Worm (Caenorhabditis elegans) whole organism, young adult: ENCODE data around the gene txt-17.

Experiments used
- B0035.1 ChIP-seq: sonication (generic microtip); optimal IDR thresholded peaks from 2 replicates; lab custom pipeline; 2016; ENCODE audit warnings: missing genetic modification characterization, mild to moderate bottlenecking, missing compliant biosample characterization, missing genotype, missing genetic modification reagents
- C06A6.2 ChIP-seq: fragments of 200-800 bp; sonication (Bioruptor generic); conservative IDR thresholded peaks from 2 replicates; pipeline ENCODE4 v1.3.6; 2022; ENCODE audit warnings: missing genetic modification characterization, missing compliant biosample characterization
- C17E4.6 ChIP-seq: fragments of 200-800 bp; sonication (Bioruptor generic); IDR thresholded peaks from 2 replicates; pipeline ENCODE4 v1.3.6; 2022; ENCODE audit warnings: missing genetic modification reagents, missing genetic modification characterization, missing compliant biosample characterization
- F22D6.2 ChIP-seq: sonication (generic microtip); optimal IDR thresholded peaks from 2 replicates; lab custom pipeline; 2016; ENCODE audit warnings: mild to moderate bottlenecking, missing genetic modification characterization, missing compliant biosample characterization
- F23B12.7 ChIP-seq: sonication (generic microtip); optimal IDR thresholded peaks from 2 replicates; lab custom pipeline; 2017; ENCODE audit warnings: missing genetic modification characterization, mild to moderate bottlenecking, missing compliant biosample characterization, antibody characterized with exemption, moderate library complexity; ENCODE audit not compliant: insufficient read depth
- F52B5.7 ChIP-seq: sonication (generic microtip); optimal IDR thresholded peaks from 2 replicates; lab custom pipeline; 2016; ENCODE audit warnings: mild to moderate bottlenecking, missing genetic modification characterization, missing compliant biosample characterization
- F57C9.4 ChIP-seq: sonication (generic microtip); optimal IDR thresholded peaks from 2 replicates; lab custom pipeline; 2017; ENCODE audit warnings: mild to moderate bottlenecking, missing genetic modification characterization, missing compliant biosample characterization
- K12H6.12 ChIP-seq: fragments of 200-800 bp; sonication (Bioruptor generic); optimal IDR thresholded peaks from 2 replicates; lab custom pipeline; 2018; ENCODE audit warnings: mild to moderate bottlenecking, missing genetic modification characterization, missing compliant biosample characterization
- T26A5.8 ChIP-seq: sonication (generic microtip); optimal IDR thresholded peaks from 2 replicates; lab custom pipeline; 2016; ENCODE audit warnings: missing genetic modification characterization, missing compliant biosample characterization
- Y53F4B.3 ChIP-seq: fragments of 200-800 bp; sonication (Bioruptor generic); IDR thresholded peaks from 2 replicates; pipeline ENCODE4 v1.3.6; 2022; ENCODE audit warnings: missing genetic modification reagents, missing genetic modification characterization, missing compliant biosample characterization
- Y79H2A.3 ChIP-seq: fragments of 200-800 bp; sonication (Bioruptor generic); conservative IDR thresholded peaks from 2 replicates; pipeline ENCODE4 v1.3.6; 2022; ENCODE audit warnings: missing genetic modification reagents, missing genetic modification characterization, missing compliant biosample characterization
- aptf-3 ChIP-seq: fragments of 200-800 bp; sonication (Bioruptor generic); IDR thresholded peaks from 2 replicates; pipeline ENCODE4 v1.3.6; 2022; ENCODE audit warnings: missing genetic modification characterization, missing compliant biosample characterization
- attf-3 ChIP-seq: fragments of 200-800 bp; sonication (Bioruptor generic); conservative IDR thresholded peaks from 2 replicates; pipeline ENCODE4 v1.3.6; 2022; ENCODE audit warnings: missing genetic modification reagents, missing genetic modification characterization, missing compliant biosample characterization
- bed-1 ChIP-seq: fragments of 200-800 bp; sonication (Bioruptor generic); IDR thresholded peaks from 2 replicates; pipeline ENCODE4 v1.3.6; 2022; ENCODE audit warnings: missing genetic modification reagents, missing genetic modification characterization, missing compliant biosample characterization
- bed-2 ChIP-seq: fragments of 200-800 bp; sonication (Bioruptor generic); IDR thresholded peaks from 2 replicates; pipeline ENCODE4 v1.3.6; 2022; ENCODE audit warnings: missing genetic modification reagents, missing genetic modification characterization, missing compliant biosample characterization
- cebp-1 ChIP-seq, 2 experiments: fragments of 200-800 bp in 1 of 2; sonication (Bioruptor generic) in 1 of 2; sonication (generic microtip) in 1 of 2; IDR thresholded peaks in 1 of 2; optimal IDR thresholded peaks in 1 of 2; 2 replicates each; pipeline versions ENCODE4 v1.3.6 to Lab custom; 2017 to 2022; ENCODE audit warnings: missing compliant biosample characterization in 2 of 2, missing genetic modification characterization in 2 of 2, mild to moderate bottlenecking in 1 of 2, missing genetic modification reagents in 1 of 2, moderate library complexity in 1 of 2
- ceh-58 ChIP-seq: fragments of 200-800 bp; sonication (Bioruptor generic); IDR thresholded peaks from 2 replicates; pipeline ENCODE4 v1.3.6; 2022; ENCODE audit warnings: missing genetic modification characterization, missing compliant biosample characterization
- dpl-1 ChIP-seq: fragments of 150-350 bp; optimal IDR thresholded peaks from 2 replicates; lab custom pipeline; 2014; ENCODE audit warnings: missing biosample characterization, missing genetic modification reagents, missing genetic modification characterization
- efl-1 ChIP-seq: fragments of 150-350 bp; optimal IDR thresholded peaks from 2 replicates; lab custom pipeline; 2014; ENCODE audit warnings: missing biosample characterization, missing genetic modification reagents, missing genetic modification characterization
- fkh-3 ChIP-seq: sonication (generic microtip); optimal IDR thresholded peaks from 2 replicates; lab custom pipeline; 2016; ENCODE audit warnings: mild to moderate bottlenecking, missing genetic modification characterization, missing compliant biosample characterization
- gei-17 ChIP-seq: fragments of 200-800 bp; sonication (Bioruptor generic); optimal IDR thresholded peaks from 2 replicates; lab custom pipeline; 2018; ENCODE audit warnings: mild to moderate bottlenecking, missing genetic modification characterization, missing compliant biosample characterization
- hlh-12 ChIP-seq: sonication (generic microtip); optimal IDR thresholded peaks from 2 replicates; lab custom pipeline; 2016; ENCODE audit warnings: missing genetic modification characterization, missing compliant biosample characterization
- hmg-20 ChIP-seq: fragments of 200-800 bp; sonication (Bioruptor generic); IDR thresholded peaks from 2 replicates; pipeline ENCODE4 v1.3.6; 2022; ENCODE audit warnings: missing genetic modification reagents, missing genetic modification characterization, missing compliant biosample characterization
- hrde-1 ChIP-seq: sonication (generic microtip); optimal IDR thresholded peaks from 2 replicates; lab custom pipeline; 2016; ENCODE audit warnings: missing genetic modification characterization, mild to moderate bottlenecking, missing compliant biosample characterization, moderate library complexity, missing genotype, missing genetic modification reagents, borderline replicate concordance
- let-526 ChIP-seq: fragments of 200-800 bp; sonication (Bioruptor generic); IDR thresholded peaks from 2 replicates; pipeline ENCODE4 v1.3.6; 2022; ENCODE audit warnings: missing genetic modification reagents, missing genetic modification characterization, missing compliant biosample characterization
- let-607 ChIP-seq, 2 experiments: fragments of 200-800 bp in 1 of 2; sonication (Bioruptor generic) in 1 of 2; sonication (generic microtip) in 1 of 2; optimal IDR thresholded peaks; 2 replicates each; lab custom pipeline; 2016 to 2018; ENCODE audit warnings: mild to moderate bottlenecking in 2 of 2, missing compliant biosample characterization in 2 of 2, missing genetic modification characterization in 2 of 2, moderate library complexity in 2 of 2, missing genotype in 1 of 2
- lin-26 ChIP-seq: fragments of 200-800 bp; sonication (Bioruptor generic); IDR thresholded peaks from 2 replicates; pipeline ENCODE4 v1.3.6; 2022; ENCODE audit warnings: missing genetic modification reagents, missing genetic modification characterization, missing compliant biosample characterization
- mel-28 ChIP-seq: sonication (generic microtip); optimal IDR thresholded peaks from 2 replicates; lab custom pipeline; 2016; ENCODE audit warnings: borderline replicate concordance, mild to moderate bottlenecking, missing genetic modification characterization, missing compliant biosample characterization
- rcor-1 ChIP-seq: fragments of 200-800 bp; sonication (Bioruptor generic); IDR thresholded peaks from 2 replicates; pipeline ENCODE4 v1.3.6; 2022; ENCODE audit warnings: missing genetic modification reagents, missing genetic modification characterization, missing compliant biosample characterization
- rpc-1 ChIP-seq, 2 experiments: fragments of 150-350 bp in 1 of 2; sonication (generic microtip) in 1 of 2; optimal IDR thresholded peaks; 2 replicates each; lab custom pipeline; 2014 to 2018; ENCODE audit warnings: missing biosample characterization in 1 of 2, missing genetic modification characterization in 1 of 2, missing genetic modification reagents in 1 of 2, missing genotype in 1 of 2
- sea-2 ChIP-seq: fragments of 200-800 bp; sonication (Bioruptor generic); IDR thresholded peaks from 2 replicates; pipeline ENCODE4 v1.3.6; 2022; ENCODE audit warnings: missing genetic modification characterization, missing compliant biosample characterization
- tbp1 ChIP-seq: fragments of 200-800 bp; sonication (Bioruptor generic); optimal IDR thresholded peaks from 2 replicates; lab custom pipeline; 2018; ENCODE audit warnings: mild to moderate bottlenecking, missing genetic modification characterization, missing compliant biosample characterization
- tlf-1 ChIP-seq: fragments of 200-800 bp; sonication (Bioruptor generic); optimal IDR thresholded peaks from 2 replicates; lab custom pipeline; 2018; ENCODE audit warnings: mild to moderate bottlenecking, missing genetic modification characterization, missing compliant biosample characterization
- xnd-1 ChIP-seq: sonication (generic microtip); optimal IDR thresholded peaks from 2 replicates; lab custom pipeline; 2016; ENCODE audit warnings: missing genotype, missing genetic modification reagents, missing genetic modification characterization, missing compliant biosample characterization
- zim-3 ChIP-seq: sonication (generic microtip); optimal IDR thresholded peaks from 2 replicates; lab custom pipeline; 2017; ENCODE audit warnings: mild to moderate bottlenecking, missing genetic modification characterization, moderate library complexity, missing compliant biosample characterization
- ztf-18 ChIP-seq: sonication (generic microtip); optimal IDR thresholded peaks from 2 replicates; lab custom pipeline; 2016; ENCODE audit warnings: missing genotype, mild to moderate bottlenecking, missing genetic modification characterization, missing compliant biosample characterization

Gene txt-17

DNA sequence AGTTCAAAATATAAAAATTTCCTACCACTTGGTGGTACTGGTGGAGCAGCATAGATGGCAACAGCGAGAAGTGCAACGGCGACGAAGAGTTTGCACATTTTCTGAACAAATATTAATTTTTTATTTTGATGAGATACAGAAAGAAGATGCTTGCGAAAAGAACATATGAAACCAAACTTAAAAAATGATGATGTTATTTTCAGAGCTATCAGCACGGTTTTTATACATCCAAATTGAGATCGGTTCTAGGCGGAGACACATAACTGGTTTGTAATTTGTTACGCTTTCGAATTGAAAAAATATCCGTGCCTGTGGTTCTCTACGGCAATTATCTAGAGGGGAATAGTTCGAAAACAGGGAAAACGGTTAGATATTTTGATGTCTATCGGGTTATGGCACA, at the start of gene txt-17:
Gene txt-17 (minus strand): TSS at position 101 of the 400 bp plus-strand sequence.
- TF ChIP-seq Y79H2A.3 (GFP tag; lab: Robert Waterston, UW), result no peak
- no peak for TF ChIP-seq fkh-3 (tag; lab: Kevin White, UChicago)
- no peak for TF ChIP-seq K12H6.12 (tag; lab: Kevin White, UChicago)
- no peak for TF ChIP-seq gei-17 (GFP tag; lab: Kevin White, UChicago)
- TF ChIP-seq cebp-1 (GFP tag; IDR thresholded peaks at IDR 0.05; lab: Robert Waterston, UW), result no peak
- no peak for TF ChIP-seq cebp-1 (tag; optimal IDR thresholded peaks at IDR 0.05; lab: Kevin White, UChicago)
- no peak for TF ChIP-seq bed-1
- no peak for TF ChIP-seq mel-28 (tag; lab: Kevin White, UChicago)
- no peak for TF ChIP-seq rcor-1 (GFP tag; lab: Robert Waterston, UW)
- TF ChIP-seq bed-2 (GFP tag; lab: Robert Waterston, UW), result no peak
- TF ChIP-seq rpc-1 (optimal IDR thresholded peaks at IDR 0.05; lab: Kevin White, UChicago), result no peak
- TF ChIP-seq rpc-1 (tag; optimal IDR thresholded peaks at IDR 0.05; lab: Kevin White, UChicago), result no peak
- TF ChIP-seq hlh-12 (tag; lab: Kevin White, UChicago), result no peak
- no peak for TF ChIP-seq F57C9.4 (tag; lab: Kevin White, UChicago)
- no peak for TF ChIP-seq aptf-3

DNA sequence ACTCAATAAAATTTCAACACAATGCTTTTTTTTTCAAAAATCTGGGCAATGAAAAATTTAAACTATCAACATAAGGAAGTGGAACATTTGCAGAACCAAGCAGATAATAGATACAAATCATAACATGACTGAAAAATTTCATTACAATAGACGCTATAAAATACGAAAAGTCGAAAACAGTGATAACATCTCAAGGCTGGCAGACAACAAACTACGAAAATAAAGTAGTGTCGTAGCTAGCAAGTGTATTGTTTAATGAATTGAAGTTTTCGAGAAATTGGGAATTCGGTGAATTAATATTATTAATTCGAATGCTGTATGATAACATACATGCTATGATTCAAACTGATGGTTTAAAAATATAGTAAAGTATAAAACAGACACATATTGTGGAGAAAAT, 43.8 kb upstream of the txt-17 start:
- TF ChIP-seq hlh-12 (tag; lab: Kevin White, UChicago), result no peak
- TF ChIP-seq bed-2 (GFP tag; lab: Robert Waterston, UW), result no peak
- no peak for TF ChIP-seq mel-28 (tag; lab: Kevin White, UChicago)
- TF ChIP-seq tlf-1 (GFP tag; lab: Kevin White, UChicago), result no peak
- TF ChIP-seq attf-3 (GFP tag; lab: Robert Waterston, UW), result no peak
- no peak for TF ChIP-seq ztf-18 (tag; lab: Kevin White, UChicago)
- no peak for TF ChIP-seq ceh-58 (GFP tag; lab: Robert Waterston, UW)
- TF ChIP-seq let-607 (tag; optimal IDR thresholded peaks at IDR 0.05; lab: Kevin White, UChicago), result no peak
- no peak for TF ChIP-seq C06A6.2
- no peak for TF ChIP-seq F22D6.2 (tag; lab: Kevin White, UChicago)
- no peak for TF ChIP-seq B0035.1
- no peak for TF ChIP-seq efl-1
- no peak for TF ChIP-seq F23B12.7
- no peak for TF ChIP-seq lin-26
- TF ChIP-seq tbp1 (GFP tag; lab: Kevin White, UChicago), result no peak
- no peak for TF ChIP-seq zim-3 (tag; lab: Kevin White, UChicago)
- TF ChIP-seq C17E4.6 (GFP tag; lab: Robert Waterston, UW), result no peak

DNA sequence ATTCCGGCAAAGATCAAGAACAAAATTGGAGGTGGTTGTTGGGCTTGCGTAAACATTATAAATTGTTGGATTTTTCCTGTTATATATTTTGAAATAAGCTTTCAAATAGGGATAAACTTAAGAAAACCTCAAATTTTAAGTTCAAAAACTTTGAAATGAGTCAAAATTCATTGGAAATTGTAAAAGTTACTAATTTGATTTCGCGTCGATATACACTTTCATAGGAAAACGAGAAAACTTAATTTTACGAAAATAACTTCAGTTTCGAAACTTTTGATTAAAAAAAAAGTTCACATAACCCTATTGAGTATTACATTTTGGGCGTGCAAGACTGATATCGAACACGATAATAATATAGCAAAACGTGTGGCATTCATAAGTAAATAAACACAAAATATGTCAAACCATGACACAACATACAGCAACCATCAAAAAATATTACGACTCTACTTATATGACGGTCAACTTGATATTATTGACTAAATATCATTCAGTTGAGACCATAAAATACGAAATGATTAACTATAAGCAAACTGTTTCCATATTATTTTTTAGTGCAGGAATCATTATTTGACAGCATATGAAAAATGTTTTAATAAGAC, 43.2 kb upstream of the txt-17 start:
- no peak for TF ChIP-seq let-526
- TF ChIP-seq xnd-1, result no peak
- no peak for TF ChIP-seq Y53F4B.3 (GFP tag; lab: Robert Waterston, UW)
- TF ChIP-seq hmg-20, result no peak
- no peak for TF ChIP-seq attf-3 (GFP tag; lab: Robert Waterston, UW)
- TF ChIP-seq sea-2 (GFP tag; lab: Robert Waterston, UW), result no peak
- no peak for TF ChIP-seq hrde-1 (tag; lab: Kevin White, UChicago)
- no peak for TF ChIP-seq F52B5.7 (tag; lab: Kevin White, UChicago)
- no peak for TF ChIP-seq dpl-1 (GFP tag; lab: Kevin White, UChicago)
- TF ChIP-seq T26A5.8, result no peak
